Worm (Caenorhabditis elegans): ENCODE results near the gene ZK896.4.

Gene ZK896.4

ce11 chrIV:12920553-12920952, 37.5 kb upstream of the ZK896.4 start:
- TF ChIP-seq ceh-6 (GFP tag; optimal IDR thresholded peaks at IDR 0.05) (no peak), ceh-31 (tag; optimal IDR thresholded peaks at IDR 0.05) (no peak), F13H6.1 (tag; optimal IDR thresholded peaks at IDR 0.05) (no peak), pha-4 (tag; optimal IDR thresholded peaks at IDR 0.05) (no peak), nhr-232 (tag; optimal IDR thresholded peaks at IDR 0.05) (no peak), syd-9 (tag; optimal IDR thresholded peaks at IDR 0.05) (no peak), nhr-11 (tag; optimal IDR thresholded peaks at IDR 0.05) (no peak), dve-1 (tag; optimal IDR thresholded peaks at IDR 0.05) (no peak), zip-5 (tag; optimal IDR thresholded peaks at IDR 0.05) (no peak), C38D4.7 (GFP tag; optimal IDR thresholded peaks at IDR 0.05) (no peak), ceh-19 (GFP tag; optimal IDR thresholded peaks at IDR 0.05) (no peak), rnt-1 (tag; optimal IDR thresholded peaks at IDR 0.05) (no peak), K02D7.2 (tag; optimal IDR thresholded peaks at IDR 0.05) (no peak), sox-2 (GFP tag; IDR thresholded peaks at IDR 0.05) (no peak), ceh-45 (GFP tag; IDR thresholded peaks at IDR 0.05) (no peak)

DNA sequence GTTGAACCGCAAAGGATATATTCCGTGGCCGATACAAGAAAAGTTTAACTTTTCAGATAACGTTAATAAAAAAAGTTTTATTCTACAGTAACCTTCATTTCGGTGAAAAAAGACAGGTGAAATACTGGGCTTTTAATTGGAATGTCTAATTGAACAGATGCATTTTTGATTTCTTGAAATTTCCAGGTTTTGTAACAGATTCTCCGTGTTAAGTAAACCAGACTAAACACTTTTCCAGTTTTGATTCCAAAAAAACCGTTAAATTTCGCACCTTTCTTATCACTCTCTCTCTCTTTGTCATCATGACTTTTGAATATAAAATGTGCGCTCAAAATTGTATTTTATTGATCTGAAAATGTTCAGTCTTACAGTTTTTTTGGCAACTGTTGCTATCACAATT, 35.2 kb upstream of the ZK896.4 start, which contains the start of gene C32H11.3:
Gene C32H11.3 (plus strand): TSS at position 301 of the 400 bp plus-strand sequence.
- TF ChIP-seq nhr-11 (tag; optimal IDR thresholded peaks at IDR 0.05) (no peak), ceh-22 (tag; optimal IDR thresholded peaks at IDR 0.05) (no peak), hlh-30 (tag; optimal IDR thresholded peaks at IDR 0.05; ENCODE audit: insufficient read depth) (no peak), sox-2 (GFP tag; IDR thresholded peaks at IDR 0.05) (no peak), ceh-48 (tag; optimal IDR thresholded peaks at IDR 0.05) (no peak), ama-1 (optimal IDR thresholded peaks at IDR 0.05) (no peak), F13H6.1 (tag; optimal IDR thresholded peaks at IDR 0.05) (no peak), unc-3 (GFP tag; conservative IDR thresholded peaks at IDR 0.05) (no peak), unc-3 (tag; optimal IDR thresholded peaks at IDR 0.05) (no peak), pros-1 (tag; optimal IDR thresholded peaks at IDR 0.05) (no peak), fkh-10 (GFP tag; optimal IDR thresholded peaks at IDR 0.05) (no peak), dve-1 (tag; optimal IDR thresholded peaks at IDR 0.05) (no peak), zip-5 (tag; optimal IDR thresholded peaks at IDR 0.05) (no peak), pha-4 (tag; optimal IDR thresholded peaks at IDR 0.05) (no peak), ceh-9 (tag; optimal IDR thresholded peaks at IDR 0.05) (no peak), dmd-4 (tag; optimal IDR thresholded peaks at IDR 0.05; ENCODE audit: borderline replicate concordance) (no peak), C08G9.2 (tag; optimal IDR thresholded peaks at IDR 0.05) (no peak), npax-4 (tag; optimal IDR thresholded peaks at IDR 0.05) (no peak), ceh-6 (GFP tag; optimal IDR thresholded peaks at IDR 0.05) (no peak)

DNA sequence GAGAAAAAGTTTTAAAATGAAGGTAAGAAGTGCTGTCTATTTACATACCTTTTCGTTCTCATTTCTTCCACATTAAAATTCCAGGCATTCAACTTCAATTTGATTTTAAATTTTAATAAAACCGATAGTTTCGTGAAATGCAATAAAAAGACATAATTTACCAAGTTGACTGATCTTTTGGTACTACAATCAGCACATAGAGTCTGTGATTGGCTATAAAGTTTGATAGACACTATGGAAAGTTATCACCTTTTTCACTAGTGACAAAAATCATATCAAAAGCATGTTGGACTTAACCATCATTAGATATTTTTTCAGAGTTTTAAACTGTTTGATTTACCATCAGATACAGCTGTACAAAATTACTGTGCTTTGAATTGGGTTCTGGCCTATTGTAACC, 32.4 kb upstream of the ZK896.4 start, which contains the start of gene srz-15:
Gene srz-15 (plus strand): TSS at position 301 of the 400 bp plus-strand sequence.
- no peak for TF ChIP-seq ceh-19 (GFP tag; optimal IDR thresholded peaks at IDR 0.05)
- TF ChIP-seq K02D7.2 (tag; optimal IDR thresholded peaks at IDR 0.05), result no peak
- no peak for TF ChIP-seq npax-4 (tag; optimal IDR thresholded peaks at IDR 0.05)
- no peak for TF ChIP-seq pax-1 (tag; optimal IDR thresholded peaks at IDR 0.05)
- no peak for TF ChIP-seq pros-1 (tag; optimal IDR thresholded peaks at IDR 0.05)
- no peak for TF ChIP-seq ets-4 (tag; optimal IDR thresholded peaks at IDR 0.05)
- TF ChIP-seq fkh-10 (GFP tag; optimal IDR thresholded peaks at IDR 0.05), result no peak
- no peak for TF ChIP-seq hlh-13 (GFP tag; optimal IDR thresholded peaks at IDR 0.05)
- TF ChIP-seq unc-55 (GFP tag; optimal IDR thresholded peaks at IDR 0.05), result no peak
- no peak for TF ChIP-seq pag-3 (tag; optimal IDR thresholded peaks at IDR 0.05; ENCODE audit: borderline replicate concordance)
- no peak for TF ChIP-seq ztf-16 (tag; optimal IDR thresholded peaks at IDR 0.05)

DNA sequence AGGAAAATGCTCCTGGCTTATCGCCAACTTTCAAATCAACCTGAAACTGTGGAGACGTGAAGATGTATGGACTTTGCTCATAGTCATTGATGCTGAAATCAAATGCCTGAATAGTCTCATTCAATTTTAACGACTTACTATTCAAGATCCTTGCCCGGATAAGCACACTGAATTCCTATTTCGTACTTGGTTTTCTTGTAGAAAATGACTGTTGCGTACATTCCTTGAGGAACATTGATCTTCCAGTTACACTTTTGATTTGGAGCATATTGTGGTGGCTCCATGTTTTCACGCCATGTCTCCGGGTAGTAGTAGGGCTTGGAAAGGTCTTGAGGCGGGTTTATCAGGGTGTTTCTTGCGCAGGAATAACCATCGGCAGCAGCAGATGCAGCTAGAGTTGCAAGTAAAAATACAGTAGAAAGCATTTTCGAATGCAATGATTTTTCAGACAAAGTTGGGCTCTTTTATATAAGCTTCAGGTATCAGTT, 31.5 kb upstream of the ZK896.4 start, which contains the start of gene irg-6:
Gene irg-6 (minus strand): TSS at position 438 of the 488 bp plus-strand sequence.
- TF ChIP-seq pros-1 (tag; optimal IDR thresholded peaks at IDR 0.05) (no peak), zip-5 (tag; optimal IDR thresholded peaks at IDR 0.05) (no peak), ceh-34 (tag; optimal IDR thresholded peaks at IDR 0.05) (no peak), ceh-18 (tag; optimal IDR thresholded peaks at IDR 0.05) (no peak), Y22D7AL.16 (tag; optimal IDR thresholded peaks at IDR 0.05) (no peak), hlh-30 (tag; optimal IDR thresholded peaks at IDR 0.05; ENCODE audit: insufficient read depth) (no peak), ceh-24 (tag; optimal IDR thresholded peaks at IDR 0.05) (no peak), C38D4.7 (GFP tag; optimal IDR thresholded peaks at IDR 0.05) (no peak), madf-2 (tag; optimal IDR thresholded peaks at IDR 0.05) (no peak), fax-1 (tag; optimal IDR thresholded peaks at IDR 0.05) (no peak), dmd-4 (tag; optimal IDR thresholded peaks at IDR 0.05; ENCODE audit: borderline replicate concordance) (no peak), ceh-30 (tag; optimal IDR thresholded peaks at IDR 0.05) (no peak), ceh-45 (GFP tag; IDR thresholded peaks at IDR 0.05) (no peak), K09A11.1 (tag; optimal IDR thresholded peaks at IDR 0.05; ENCODE audit: insufficient read depth) (no peak), pax-1 (tag; optimal IDR thresholded peaks at IDR 0.05) (no peak), unc-55 (GFP tag; optimal IDR thresholded peaks at IDR 0.05) (no peak), T23F11.4 (GFP tag; optimal IDR thresholded peaks at IDR 0.05) (no peak), che-1 (tag; optimal IDR thresholded peaks at IDR 0.05) (no peak), ets-4 (tag; optimal IDR thresholded peaks at IDR 0.05) (no peak), ceh-14 (tag; optimal IDR thresholded peaks at IDR 0.05) (no peak)

Measured in whole organism, late embryonic.